Fruit fly (Drosophila melanogaster) whole organism: Measurements from ENCODE around the gene CG3744.

Source experiments
- CG8478 ChIP-seq: fragments of >200 bp; optimal IDR thresholded peaks from 2 replicates; lab custom pipeline; 2018; ENCODE audit warnings: inconsistent platforms
- Dll ChIP-seq: fragments of >200 bp; optimal IDR thresholded peaks from 2 replicates; lab custom pipeline; 2017
- EcR ChIP-seq, 2 experiments: fragments of >200 bp; optimal IDR thresholded peaks; 2 replicates each; lab custom pipeline; 2017; ENCODE audit warnings: missing biosample characterization in 2 of 2, missing genetic modification characterization in 2 of 2, missing genetic modification reagents in 2 of 2
- pan ChIP-seq: fragments of >200 bp; optimal IDR thresholded peaks from 2 replicates; lab custom pipeline; 2017
- psq ChIP-seq: fragments of >200 bp; optimal IDR thresholded peaks from 2 replicates; lab custom pipeline; 2017
- usp ChIP-seq: fragments of >200 bp; optimal IDR thresholded peaks from 2 replicates; lab custom pipeline; 2017; ENCODE audit warnings: missing biosample characterization, missing genetic modification characterization, mixed read lengths

The CG3744 gene

dm6 chr3R:24845952-24846848, 30.3 kb downstream of the CG3744 start:
- no peak for TF ChIP-seq pan (lab: Kevin White, UChicago)
- no peak for TF ChIP-seq Dll (lab: Kevin White, UChicago)
- no peak for TF ChIP-seq psq
- no peak for TF ChIP-seq usp (GFP tag; lab: Kevin White, UChicago)

dm6 chr3R:24845148-24845547, 31.3 kb downstream of the CG3744 start:
- TF ChIP-seq CG8478 (lab: Kevin White, UChicago) (no peak), usp (GFP tag; lab: Kevin White, UChicago) (no peak), Dll (lab: Kevin White, UChicago) (no peak), EcR (GFP tag; optimal IDR thresholded peaks at IDR 0.05; lab: Kevin White, UChicago) (no peak), pan (lab: Kevin White, UChicago) (no peak), psq (no peak)

dm6 chr3R:24841635-24842034, 34.8 kb downstream of the CG3744 start, which contains the start of gene Esp:
Gene Esp (plus strand): TSS chr3R:24841935.
- TF ChIP-seq EcR (GFP tag; optimal IDR thresholded peaks at IDR 0.05; lab: Kevin White, UChicago) (no peak), psq (no peak), Dll (lab: Kevin White, UChicago) (no peak), pan (lab: Kevin White, UChicago) (no peak), CG8478 (lab: Kevin White, UChicago) (no peak), usp (GFP tag; lab: Kevin White, UChicago) (no peak)

- TF ChIP-seq pan (lab: Kevin White, UChicago) = no peak
- TF ChIP-seq usp (GFP tag; lab: Kevin White, UChicago) = no peak
- no peak for TF ChIP-seq CG8478 (lab: Kevin White, UChicago)
- no peak for TF ChIP-seq Dll (lab: Kevin White, UChicago)
- no peak for TF ChIP-seq psq
- TF ChIP-seq EcR (GFP tag; optimal IDR thresholded peaks at IDR 0.05; lab: Kevin White, UChicago) = no peak
Measured at dm6 chr3R:24841063-24841462, 35.4 kb downstream of the CG3744 start, which contains the start of gene CG33658. Gene CG33658 (minus strand): TSS chr3R:24841163.

DNA sequence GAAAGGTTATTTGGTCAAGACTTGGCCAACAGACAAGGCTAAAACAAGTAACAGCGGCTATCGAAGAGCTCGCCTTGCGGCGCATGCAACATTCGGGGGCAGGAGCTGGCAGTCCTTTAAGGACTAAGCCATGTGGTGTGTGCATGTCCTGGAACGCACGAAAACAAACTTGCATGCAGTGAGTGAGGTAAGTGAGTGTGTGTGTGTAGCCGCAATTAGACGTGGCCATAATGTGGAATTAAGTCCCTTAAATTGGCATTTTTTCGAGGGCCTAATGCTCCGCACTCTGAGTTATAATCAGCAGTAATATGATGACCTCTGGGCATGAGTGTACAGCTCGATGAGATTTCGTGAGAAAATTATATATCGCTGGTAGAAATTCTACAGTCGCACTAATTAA, 42.8 kb downstream of the CG3744 start, which contains the start of gene sosie:
TSS of gene sosie (plus strand) at position 301 of the 400 bp plus-strand sequence.
- TF ChIP-seq psq = no peak
- TF ChIP-seq usp (GFP tag; lab: Kevin White, UChicago) = no peak
- no peak for TF ChIP-seq pan (lab: Kevin White, UChicago)
- TF ChIP-seq EcR (GFP tag; optimal IDR thresholded peaks at IDR 0.05; lab: Kevin White, UChicago) = no peak
- no peak for TF ChIP-seq Dll (lab: Kevin White, UChicago)
- no peak for TF ChIP-seq CG8478 (lab: Kevin White, UChicago)

DNA sequence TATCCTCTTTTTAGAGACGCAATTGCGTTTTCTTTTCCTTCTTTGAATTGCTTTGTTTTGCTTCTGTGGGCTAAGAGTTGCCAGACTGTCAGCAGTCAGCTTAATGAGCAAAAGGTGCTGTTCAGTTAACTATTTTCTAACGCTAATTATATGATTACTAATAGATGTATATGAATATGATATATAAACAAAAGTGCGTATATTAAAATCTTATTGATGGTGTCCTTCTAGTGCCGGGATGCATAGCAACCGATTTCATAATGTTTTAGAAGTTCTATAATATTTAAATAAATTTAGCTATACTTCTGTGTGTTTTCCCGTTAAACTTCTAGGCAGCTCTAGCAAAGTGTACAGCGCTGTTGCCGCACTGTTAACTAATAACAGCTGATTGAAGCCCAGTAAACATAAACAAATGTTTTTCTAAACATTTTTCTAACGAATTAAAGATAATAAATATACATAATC, 46.5 kb downstream of the CG3744 start, which contains the start of the genes Kaz and CG43273:
TSS of gene Kaz (minus strand) at position 73 of the 465 bp plus-strand sequence.
TSS of gene CG43273 (plus strand) at position 415 of the 465 bp plus-strand sequence.
- TF ChIP-seq Dll (lab: Kevin White, UChicago) (no peak), CG8478 (lab: Kevin White, UChicago) (no peak), psq (no peak), EcR (GFP tag; optimal IDR thresholded peaks at IDR 0.05; lab: Kevin White, UChicago) (no peak), usp (GFP tag; lab: Kevin White, UChicago) (no peak), pan (lab: Kevin White, UChicago) (no peak)

DNA sequence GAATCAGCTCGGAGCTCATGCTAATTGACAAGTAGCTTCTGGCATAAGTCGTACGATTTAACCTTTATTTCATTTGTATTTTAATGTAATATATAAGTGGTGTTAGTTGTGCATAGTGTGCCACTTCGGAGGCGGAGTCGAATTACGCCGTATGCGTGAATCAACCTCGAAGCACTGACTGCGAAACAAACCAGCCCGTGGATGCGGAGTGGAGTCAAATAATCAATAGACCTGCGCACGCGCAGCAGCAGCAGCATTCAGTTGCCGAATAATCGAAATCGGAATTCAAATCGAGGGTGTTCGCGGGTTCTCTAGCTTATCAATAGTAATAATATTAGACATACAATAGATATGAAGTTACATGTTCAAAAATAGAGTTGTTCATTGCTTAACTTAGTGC, 48.2 kb downstream of the CG3744 start, which contains the start of gene RabX4:
TSS of gene RabX4 (minus strand) at position 176 of the 400 bp plus-strand sequence.
- TF ChIP-seq CG8478 (lab: Kevin White, UChicago) (no peak), pan (lab: Kevin White, UChicago) (no peak)

- TF ChIP-seq CG8478 (lab: Kevin White, UChicago) (no peak), pan (lab: Kevin White, UChicago) (no peak), EcR (GFP tag; optimal IDR thresholded peaks at IDR 0.05; lab: Kevin White, UChicago) (no peak), psq (no peak), usp (GFP tag; lab: Kevin White, UChicago) (no peak), Dll (lab: Kevin White, UChicago) (no peak)
Measured at dm6 chr3R:24825548-24825947, 50.9 kb downstream of the CG3744 start, which contains the start of gene niki. Gene niki (minus strand): TSS chr3R:24825648.

DNA sequence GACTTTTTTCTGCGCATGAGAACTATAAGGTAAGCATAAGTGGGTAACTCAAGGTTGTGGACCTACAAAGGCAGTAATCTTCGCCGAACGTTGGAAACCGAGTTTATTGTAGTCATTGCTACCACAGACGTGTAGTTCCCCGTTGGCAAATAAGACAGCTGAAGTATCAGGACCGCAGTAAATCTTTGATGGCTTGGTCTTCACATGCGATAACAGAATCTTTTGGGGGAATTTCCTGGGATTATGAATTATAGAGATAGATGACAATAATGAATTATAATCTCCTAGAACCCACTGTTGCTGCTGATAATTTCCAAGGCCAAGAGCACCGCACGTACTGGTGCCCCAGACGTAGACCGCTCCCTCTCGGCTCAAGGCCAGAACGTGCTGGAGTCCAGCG, 53.4 kb downstream of the CG3744 start:
- TF ChIP-seq CG8478 (lab: Kevin White, UChicago) = no peak
- no peak for TF ChIP-seq Dll (lab: Kevin White, UChicago)
- no peak for TF ChIP-seq usp (GFP tag; lab: Kevin White, UChicago)
- no peak for TF ChIP-seq pan (lab: Kevin White, UChicago)
- TF ChIP-seq EcR (GFP tag; optimal IDR thresholded peaks at IDR 0.05; lab: Kevin White, UChicago) = no peak
- TF ChIP-seq psq = no peak
